Fruit fly (Drosophila melanogaster) whole organism: Measurements from ENCODE around the gene CG15537.

Source experiments
- CG8478 ChIP-seq: fragments of >200 bp; optimal IDR thresholded peaks from 2 replicates; lab custom pipeline; 2018; ENCODE audit warnings: inconsistent platforms
- Dll ChIP-seq: fragments of >200 bp; optimal IDR thresholded peaks from 2 replicates; lab custom pipeline; 2017
- EcR ChIP-seq, 2 experiments: fragments of >200 bp; optimal IDR thresholded peaks; 2 replicates each; lab custom pipeline; 2017; ENCODE audit warnings: missing biosample characterization in 2 of 2, missing genetic modification characterization in 2 of 2, missing genetic modification reagents in 2 of 2
- usp ChIP-seq: fragments of >200 bp; optimal IDR thresholded peaks from 2 replicates; lab custom pipeline; 2017; ENCODE audit warnings: missing biosample characterization, missing genetic modification characterization, mixed read lengths

- TF ChIP-seq usp (GFP tag; lab: Kevin White, UChicago): no peak
- TF ChIP-seq Dll: no peak
- no peak for TF ChIP-seq CG8478 (lab: Kevin White, UChicago)
- TF ChIP-seq EcR (GFP tag; optimal IDR thresholded peaks at IDR 0.05; lab: Kevin White, UChicago): no peak
These were observed 46.4 kb upstream of the CG15537 start, which contains the start of gene PH4alphaSG2 for dm6 chr3R:30489797-30490196.
